Worm (Caenorhabditis elegans): Measurements from ENCODE around the gene fbxa-172.

DNA sequence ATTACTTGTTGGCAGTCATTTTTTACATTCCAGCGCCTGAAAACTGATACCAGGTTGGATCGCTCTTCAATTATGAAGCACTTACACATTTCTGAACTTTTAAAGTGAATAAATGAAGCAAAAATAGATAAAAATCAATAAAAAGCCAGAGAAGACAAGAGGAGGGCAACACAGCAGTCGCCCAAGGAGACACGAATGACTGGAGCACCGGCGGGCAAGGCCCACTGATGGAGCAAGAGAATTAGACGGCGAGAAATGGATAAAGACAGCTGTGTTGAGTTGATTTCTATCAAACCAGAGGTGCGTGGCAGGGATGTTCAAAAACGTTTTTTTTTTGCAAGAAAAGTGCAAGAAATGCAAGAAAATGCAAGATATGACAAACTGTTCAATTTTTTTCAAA lies 19.8 kb upstream of the fbxa-172 start:
- TF ChIP-seq unc-62 (GFP tag; optimal IDR thresholded peaks at IDR 0.05 in 1 of 2), result no peak
- no peak for TF ChIP-seq unc-62 (tag; optimal IDR thresholded peaks at IDR 0.05)
- TF ChIP-seq nhr-41 (GFP tag; IDR thresholded peaks at IDR 0.05), result no peak
- TF ChIP-seq spr-3 (GFP tag; optimal IDR thresholded peaks at IDR 0.05), result no peak
- no peak for TF ChIP-seq nhr-237 (tag; optimal IDR thresholded peaks at IDR 0.05)
- TF ChIP-seq lin-13 (GFP tag; optimal IDR thresholded peaks at IDR 0.05), result no peak
- TF ChIP-seq ztf-11 (tag; optimal IDR thresholded peaks at IDR 0.05), result no peak
- TF ChIP-seq lim-7 (GFP tag; IDR thresholded peaks at IDR 0.05), result no peak
- no peak for TF ChIP-seq mdl-1 (tag; optimal IDR thresholded peaks at IDR 0.05)
- TF ChIP-seq aha-1 (tag), result no peak
- no peak for TF ChIP-seq madf-5 (GFP tag; IDR thresholded peaks at IDR 0.05)
- TF ChIP-seq nhr-48 (tag; optimal IDR thresholded peaks at IDR 0.05), result no peak
- no peak for TF ChIP-seq tag-97 (GFP tag; IDR thresholded peaks at IDR 0.05)
- no peak for TF ChIP-seq lin-39 (tag; optimal IDR thresholded peaks at IDR 0.05)
